Worm (Caenorhabditis elegans): ENCODE measurements around the gene C47A10.16.

C47A10.16 gene

ce11 chrV:17752340-17752739, 12.6 kb downstream of the C47A10.16 start:
- TF ChIP-seq ref-1 (GFP tag; conservative IDR thresholded peaks at IDR 0.05), result no peak
- no peak for TF ChIP-seq tab-1 (GFP tag; IDR thresholded peaks at IDR 0.05)
- no peak for TF ChIP-seq ztf-23 (GFP tag; IDR thresholded peaks at IDR 0.05)
- no peak for TF ChIP-seq ztf-29 (GFP tag; IDR thresholded peaks at IDR 0.05)
- no peak for TF ChIP-seq flt-1 (GFP tag; IDR thresholded peaks at IDR 0.05)
- no peak for TF ChIP-seq klf-2 (GFP tag; conservative IDR thresholded peaks at IDR 0.05)
- no peak for TF ChIP-seq cog-1 (tag; optimal IDR thresholded peaks at IDR 0.05)
- no peak for TF ChIP-seq med-1 (GFP tag; optimal IDR thresholded peaks at IDR 0.05; ENCODE audit: insufficient read depth)
- no peak for TF ChIP-seq T22C8.4 (GFP tag; IDR thresholded peaks at IDR 0.05)

- no peak for TF ChIP-seq cog-1 (tag; optimal IDR thresholded peaks at IDR 0.05)
Measured at ce11 chrV:17749181-17749580, 15.8 kb downstream of the C47A10.16 start, which contains the start of gene R12G8.1. TSS of gene R12G8.1 (minus strand) at chrV:17749243.

- TF ChIP-seq ztf-29 (GFP tag; IDR thresholded peaks at IDR 0.05), result no peak
- no peak for TF ChIP-seq tab-1 (GFP tag; IDR thresholded peaks at IDR 0.05)
- no peak for TF ChIP-seq klf-2 (GFP tag; conservative IDR thresholded peaks at IDR 0.05)
- TF ChIP-seq ztf-23 (GFP tag; IDR thresholded peaks at IDR 0.05), result no peak
- TF ChIP-seq ref-1 (GFP tag; conservative IDR thresholded peaks at IDR 0.05), result no peak
- TF ChIP-seq flt-1 (GFP tag; IDR thresholded peaks at IDR 0.05), result no peak
Measured at ce11 chrV:17746959-17747358, 18.0 kb downstream of the C47A10.16 start, which contains the start of gene twk-36. TSS of gene twk-36 (minus strand) at chrV:17747059.

ce11 chrV:17743802-17744201, 21.2 kb downstream of the C47A10.16 start:
- no peak for TF ChIP-seq flt-1 (GFP tag; IDR thresholded peaks at IDR 0.05)
- no peak for TF ChIP-seq T22C8.4 (GFP tag; IDR thresholded peaks at IDR 0.05)
- TF ChIP-seq ztf-23 (GFP tag; IDR thresholded peaks at IDR 0.05), result no peak
- TF ChIP-seq cog-1 (tag; optimal IDR thresholded peaks at IDR 0.05), result no peak
- no peak for TF ChIP-seq tab-1 (GFP tag; IDR thresholded peaks at IDR 0.05)
- TF ChIP-seq med-1 (GFP tag; optimal IDR thresholded peaks at IDR 0.05; ENCODE audit: insufficient read depth), result no peak
- no peak for TF ChIP-seq ztf-29 (GFP tag; IDR thresholded peaks at IDR 0.05)
- TF ChIP-seq klf-2 (GFP tag; conservative IDR thresholded peaks at IDR 0.05), result no peak
- no peak for TF ChIP-seq ref-1 (GFP tag; conservative IDR thresholded peaks at IDR 0.05)

- no peak for TF ChIP-seq klf-2 (GFP tag; conservative IDR thresholded peaks at IDR 0.05)
- TF ChIP-seq cog-1 (tag; optimal IDR thresholded peaks at IDR 0.05), result no peak
- TF ChIP-seq ref-1 (GFP tag; conservative IDR thresholded peaks at IDR 0.05), result no peak
- TF ChIP-seq ztf-23 (GFP tag; IDR thresholded peaks at IDR 0.05), result no peak
- TF ChIP-seq tab-1 (GFP tag; IDR thresholded peaks at IDR 0.05), result no peak
- TF ChIP-seq ztf-29 (GFP tag; IDR thresholded peaks at IDR 0.05), result no peak
- no peak for TF ChIP-seq med-1 (GFP tag; optimal IDR thresholded peaks at IDR 0.05; ENCODE audit: insufficient read depth)
- TF ChIP-seq flt-1 (GFP tag; IDR thresholded peaks at IDR 0.05), result no peak
- no peak for TF ChIP-seq T22C8.4 (GFP tag; IDR thresholded peaks at IDR 0.05)
Measured at ce11 chrV:17739801-17740200, 25.2 kb downstream of the C47A10.16 start, which contains the start of gene cutl-4. TSS of gene cutl-4 (minus strand) at chrV:17739901.

ce11 chrV:17732516-17732915, 32.5 kb downstream of the C47A10.16 start, which contains the start of gene twk-42:
TSS of gene twk-42 (minus strand) at chrV:17732616.
- TF ChIP-seq med-1 (GFP tag; optimal IDR thresholded peaks at IDR 0.05; ENCODE audit: insufficient read depth) (no peak), ztf-23 (GFP tag; IDR thresholded peaks at IDR 0.05) (no peak), ref-1 (GFP tag; conservative IDR thresholded peaks at IDR 0.05) (no peak), ztf-29 (GFP tag; IDR thresholded peaks at IDR 0.05) (no peak)

- TF ChIP-seq ztf-29 (GFP tag; IDR thresholded peaks at IDR 0.05) (no peak), T22C8.4 (GFP tag; IDR thresholded peaks at IDR 0.05) (no peak), med-1 (GFP tag; optimal IDR thresholded peaks at IDR 0.05; ENCODE audit: insufficient read depth) (no peak), cog-1 (tag; optimal IDR thresholded peaks at IDR 0.05) (no peak)
Measured at ce11 chrV:17728757-17729156, 36.2 kb downstream of the C47A10.16 start.

- no peak for TF ChIP-seq flt-1 (GFP tag; IDR thresholded peaks at IDR 0.05)
- TF ChIP-seq med-1 (GFP tag; optimal IDR thresholded peaks at IDR 0.05; ENCODE audit: insufficient read depth), result no peak
- TF ChIP-seq klf-2 (GFP tag; conservative IDR thresholded peaks at IDR 0.05), result no peak
- TF ChIP-seq tab-1 (GFP tag; IDR thresholded peaks at IDR 0.05), result no peak
- TF ChIP-seq T22C8.4 (GFP tag; IDR thresholded peaks at IDR 0.05), result no peak
Measured at ce11 chrV:17728336-17728735, 36.6 kb downstream of the C47A10.16 start.

ce11 chrV:17724704-17725103, 40.3 kb downstream of the C47A10.16 start, which contains the start of gene fat-5:
TSS of gene fat-5 (plus strand) at chrV:17725004.
- TF ChIP-seq flt-1 (GFP tag; IDR thresholded peaks at IDR 0.05), result no peak
- TF ChIP-seq cog-1 (tag; optimal IDR thresholded peaks at IDR 0.05), result no peak
- TF ChIP-seq med-1 (GFP tag; optimal IDR thresholded peaks at IDR 0.05; ENCODE audit: insufficient read depth), result no peak
- TF ChIP-seq ztf-29 (GFP tag; IDR thresholded peaks at IDR 0.05), result no peak
- TF ChIP-seq T22C8.4 (GFP tag; IDR thresholded peaks at IDR 0.05), result no peak
- no peak for TF ChIP-seq tab-1 (GFP tag; IDR thresholded peaks at IDR 0.05)
- no peak for TF ChIP-seq klf-2 (GFP tag; conservative IDR thresholded peaks at IDR 0.05)
- TF ChIP-seq ztf-23 (GFP tag; IDR thresholded peaks at IDR 0.05), result no peak
- TF ChIP-seq ref-1 (GFP tag; conservative IDR thresholded peaks at IDR 0.05), result no peak

ce11 chrV:17723142-17723781, 41.7 kb downstream of the C47A10.16 start:
- no peak for TF ChIP-seq med-1 (GFP tag; optimal IDR thresholded peaks at IDR 0.05; ENCODE audit: insufficient read depth)
- TF ChIP-seq tab-1 (GFP tag; IDR thresholded peaks at IDR 0.05), result no peak
- no peak for TF ChIP-seq flt-1 (GFP tag; IDR thresholded peaks at IDR 0.05)
- no peak for TF ChIP-seq ref-1 (GFP tag; conservative IDR thresholded peaks at IDR 0.05)
- TF ChIP-seq cog-1 (tag; optimal IDR thresholded peaks at IDR 0.05), result no peak
- TF ChIP-seq klf-2 (GFP tag; conservative IDR thresholded peaks at IDR 0.05), result no peak
- no peak for TF ChIP-seq ztf-23 (GFP tag; IDR thresholded peaks at IDR 0.05)
- TF ChIP-seq T22C8.4 (GFP tag; IDR thresholded peaks at IDR 0.05), result no peak
